Worm (Caenorhabditis elegans) whole organism, young adult: ENCODE results near the gene rnh-1.1.

ENCODE experiments used
- B0261.1 ChIP-seq: sonication (generic microtip); optimal IDR thresholded peaks from 2 replicates; lab custom pipeline; 2016; ENCODE audit warnings: mild to moderate bottlenecking, missing genetic modification characterization, moderate library complexity, missing compliant biosample characterization
- B0336.3 ChIP-seq: fragments of 200-800 bp; sonication (Bioruptor generic); IDR thresholded peaks from 2 replicates; pipeline ENCODE4 v1.3.6; 2022; ENCODE audit warnings: missing genetic modification characterization, missing compliant biosample characterization
- C06A6.2 ChIP-seq: fragments of 200-800 bp; sonication (Bioruptor generic); conservative IDR thresholded peaks from 2 replicates; pipeline ENCODE4 v1.3.6; 2022; ENCODE audit warnings: missing genetic modification characterization, missing compliant biosample characterization
- F23B12.7 ChIP-seq: sonication (generic microtip); optimal IDR thresholded peaks from 2 replicates; lab custom pipeline; 2017; ENCODE audit warnings: missing genetic modification characterization, mild to moderate bottlenecking, missing compliant biosample characterization, antibody characterized with exemption, moderate library complexity; ENCODE audit not compliant: insufficient read depth
- F33H1.4 ChIP-seq: fragments of 200-800 bp; sonication (Bioruptor generic); IDR thresholded peaks from 2 replicates; pipeline ENCODE4 v1.3.6; 2022; ENCODE audit warnings: missing genetic modification reagents, missing genetic modification characterization, missing compliant biosample characterization
- F52B5.7 ChIP-seq: sonication (generic microtip); optimal IDR thresholded peaks from 2 replicates; lab custom pipeline; 2016; ENCODE audit warnings: mild to moderate bottlenecking, missing genetic modification characterization, missing compliant biosample characterization
- K12H6.12 ChIP-seq: fragments of 200-800 bp; sonication (Bioruptor generic); optimal IDR thresholded peaks from 2 replicates; lab custom pipeline; 2018; ENCODE audit warnings: mild to moderate bottlenecking, missing genetic modification characterization, missing compliant biosample characterization
- T07F8.4 ChIP-seq: sonication (generic microtip); optimal IDR thresholded peaks from 2 replicates; lab custom pipeline; 2016; ENCODE audit warnings: mild to moderate bottlenecking, missing genetic modification characterization, moderate library complexity, missing compliant biosample characterization
- Y53F4B.3 ChIP-seq: fragments of 200-800 bp; sonication (Bioruptor generic); IDR thresholded peaks from 2 replicates; pipeline ENCODE4 v1.3.6; 2022; ENCODE audit warnings: missing genetic modification reagents, missing genetic modification characterization, missing compliant biosample characterization
- aptf-2 ChIP-seq: fragments of 200-800 bp; sonication (Bioruptor generic); conservative IDR thresholded peaks from 2 replicates; pipeline ENCODE4 v1.3.6; 2022; ENCODE audit warnings: missing genetic modification reagents, missing genetic modification characterization, missing compliant biosample characterization
- athp-1 ChIP-seq: sonication (generic microtip); optimal IDR thresholded peaks from 2 replicates; lab custom pipeline; 2017; ENCODE audit warnings: mild to moderate bottlenecking, missing genetic modification characterization, missing compliant biosample characterization
- attf-5 ChIP-seq: fragments of 200-800 bp; sonication (Bioruptor generic); optimal IDR thresholded peaks from 2 replicates; lab custom pipeline; 2018; ENCODE audit warnings: mild to moderate bottlenecking, missing genetic modification characterization, missing compliant biosample characterization
- attf-6 ChIP-seq: fragments of 200-800 bp; sonication (Bioruptor generic); IDR thresholded peaks from 2 replicates; pipeline ENCODE4 v1.3.6; 2022; ENCODE audit warnings: missing genetic modification reagents, missing genetic modification characterization, missing compliant biosample characterization
- bed-1 ChIP-seq: fragments of 200-800 bp; sonication (Bioruptor generic); IDR thresholded peaks from 2 replicates; pipeline ENCODE4 v1.3.6; 2022; ENCODE audit warnings: missing genetic modification reagents, missing genetic modification characterization, missing compliant biosample characterization
- ccch-3 ChIP-seq: fragments of 200-800 bp; sonication (Bioruptor generic); optimal IDR thresholded peaks from 2 replicates; lab custom pipeline; 2018; ENCODE audit warnings: mild to moderate bottlenecking, missing genetic modification characterization, missing compliant biosample characterization
- cebp-1 ChIP-seq, 2 experiments: fragments of 200-800 bp in 1 of 2; sonication (Bioruptor generic) in 1 of 2; sonication (generic microtip) in 1 of 2; IDR thresholded peaks in 1 of 2; optimal IDR thresholded peaks in 1 of 2; 2 replicates each; pipeline versions ENCODE4 v1.3.6 to Lab custom; 2017 to 2022; ENCODE audit warnings: missing compliant biosample characterization in 2 of 2, missing genetic modification characterization in 2 of 2, mild to moderate bottlenecking in 1 of 2, missing genetic modification reagents in 1 of 2, moderate library complexity in 1 of 2
- ceh-27 ChIP-seq: fragments of 200-800 bp; sonication (Bioruptor generic); optimal IDR thresholded peaks from 2 replicates; lab custom pipeline; 2018; ENCODE audit warnings: mild to moderate bottlenecking, missing genetic modification characterization, moderate library complexity, missing compliant biosample characterization
- dox-1 ChIP-seq: fragments of 200-800 bp; sonication (Bioruptor generic); IDR thresholded peaks from 2 replicates; pipeline ENCODE4 v1.3.6; 2022; ENCODE audit warnings: missing genetic modification reagents, missing genetic modification characterization, missing compliant biosample characterization
- dpl-1 ChIP-seq: fragments of 150-350 bp; optimal IDR thresholded peaks from 2 replicates; lab custom pipeline; 2014; ENCODE audit warnings: missing biosample characterization, missing genetic modification reagents, missing genetic modification characterization
- efl-1 ChIP-seq: fragments of 150-350 bp; optimal IDR thresholded peaks from 2 replicates; lab custom pipeline; 2014; ENCODE audit warnings: missing biosample characterization, missing genetic modification reagents, missing genetic modification characterization
- egl-18 ChIP-seq: fragments of 200-800 bp; sonication (Bioruptor generic); IDR thresholded peaks from 2 replicates; pipeline ENCODE4 v1.3.6; 2022; ENCODE audit warnings: missing genetic modification reagents, missing genetic modification characterization, missing compliant biosample characterization
- ets-4 ChIP-seq: fragments of 200-800 bp; sonication (Bioruptor generic); optimal IDR thresholded peaks from 2 replicates; lab custom pipeline; 2018; ENCODE audit warnings: mild to moderate bottlenecking, missing genetic modification characterization, missing compliant biosample characterization
- lin-35 ChIP-seq, 3 experiments: fragments of 150-350 bp in 2 of 3; sonication (generic microtip) in 1 of 3; optimal IDR thresholded peaks; 2 replicates each; lab custom pipeline; 2014 to 2018; ENCODE audit warnings: missing biosample characterization in 3 of 3, missing genetic modification characterization in 3 of 3, missing genetic modification reagents in 3 of 3
- lin-54 ChIP-seq: fragments of 200-800 bp; sonication (Bioruptor generic); optimal IDR thresholded peaks from 2 replicates; lab custom pipeline; 2018; ENCODE audit warnings: mild to moderate bottlenecking, missing genetic modification characterization, missing compliant biosample characterization
- lsl-1 ChIP-seq: fragments of 200-800 bp; sonication (Bioruptor generic); optimal IDR thresholded peaks from 2 replicates; lab custom pipeline; 2018; ENCODE audit warnings: mild to moderate bottlenecking, missing genetic modification characterization, moderate library complexity, missing compliant biosample characterization
- madf-3 ChIP-seq: fragments of 200-800 bp; sonication (Bioruptor generic); IDR thresholded peaks from 2 replicates; pipeline ENCODE4 v1.3.6; 2022; ENCODE audit warnings: missing genetic modification reagents, missing genetic modification characterization, missing compliant biosample characterization
- mcd-1 ChIP-seq: fragments of 200-800 bp; sonication (Bioruptor generic); IDR thresholded peaks from 2 replicates; pipeline ENCODE4 v1.3.6; 2022; ENCODE audit warnings: missing genetic modification reagents, missing genetic modification characterization, missing compliant biosample characterization
- mes-4 ChIP-seq: sonication (generic microtip); optimal IDR thresholded peaks from 2 replicates; lab custom pipeline; 2016; ENCODE audit warnings: missing genotype, missing genetic modification characterization, missing compliant biosample characterization
- nfya-1 ChIP-seq: sonication (generic microtip); optimal IDR thresholded peaks from 2 replicates; lab custom pipeline; 2017; ENCODE audit warnings: antibody characterized with exemption, missing compliant biosample characterization, missing genetic modification characterization, borderline replicate concordance; ENCODE audit not compliant: insufficient read depth
- nhr-179 ChIP-seq: sonication (generic microtip); optimal IDR thresholded peaks from 2 replicates; lab custom pipeline; 2016; ENCODE audit warnings: mild to moderate bottlenecking, missing genetic modification characterization, missing compliant biosample characterization
- nhr-27 ChIP-seq: fragments of 200-800 bp; sonication (Bioruptor generic); optimal IDR thresholded peaks from 2 replicates; lab custom pipeline; 2018; ENCODE audit warnings: mild to moderate bottlenecking, missing genetic modification characterization, moderate library complexity, missing compliant biosample characterization
- nhr-80 ChIP-seq: sonication (generic microtip); optimal IDR thresholded peaks from 2 replicates; lab custom pipeline; 2016; ENCODE audit warnings: missing genetic modification characterization, missing compliant biosample characterization
- sdz-38 ChIP-seq: sonication (generic microtip); optimal IDR thresholded peaks from 2 replicates; lab custom pipeline; 2016; ENCODE audit warnings: missing genotype, missing genetic modification characterization, missing compliant biosample characterization
- zfh-2 ChIP-seq: fragments of 200-800 bp; sonication (Bioruptor generic); conservative IDR thresholded peaks from 2 replicates; pipeline ENCODE4 v1.3.6; 2022; ENCODE audit warnings: missing genetic modification reagents, missing genetic modification characterization, missing compliant biosample characterization
- ztf-26 ChIP-seq: sonication (generic microtip); optimal IDR thresholded peaks from 2 replicates; lab custom pipeline; 2017; ENCODE audit warnings: missing genetic modification characterization, missing compliant biosample characterization
- ztf-6 ChIP-seq: fragments of 200-800 bp; sonication (Bioruptor generic); IDR thresholded peaks from 2 replicates; pipeline ENCODE4 v1.3.6; 2022; ENCODE audit warnings: missing genetic modification reagents, missing genetic modification characterization, missing compliant biosample characterization

The rnh-1.1 gene

DNA sequence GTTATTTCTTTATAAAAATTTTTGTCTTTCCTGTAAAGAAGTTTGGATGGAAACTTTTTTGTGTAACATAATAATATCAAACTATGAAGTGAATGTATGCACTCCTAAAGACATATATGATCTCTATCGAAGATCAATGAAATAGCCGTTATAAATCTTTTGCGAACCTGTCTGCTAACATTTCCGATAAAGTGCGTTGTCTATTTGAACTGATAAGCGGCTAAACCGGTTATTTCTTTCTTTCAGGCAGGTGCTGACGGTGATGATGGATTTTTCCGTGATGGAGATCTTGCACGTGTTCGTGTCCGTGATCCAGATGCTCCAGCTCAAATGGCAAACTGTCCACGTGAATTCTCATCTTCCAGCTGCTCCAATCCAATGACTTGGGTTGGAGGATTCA is 5.9 kb downstream of the rnh-1.1 start:
- TF ChIP-seq athp-1 (tag; lab: Kevin White, UChicago) = no peak
- TF ChIP-seq, all 124 proteins: peak for 0

DNA sequence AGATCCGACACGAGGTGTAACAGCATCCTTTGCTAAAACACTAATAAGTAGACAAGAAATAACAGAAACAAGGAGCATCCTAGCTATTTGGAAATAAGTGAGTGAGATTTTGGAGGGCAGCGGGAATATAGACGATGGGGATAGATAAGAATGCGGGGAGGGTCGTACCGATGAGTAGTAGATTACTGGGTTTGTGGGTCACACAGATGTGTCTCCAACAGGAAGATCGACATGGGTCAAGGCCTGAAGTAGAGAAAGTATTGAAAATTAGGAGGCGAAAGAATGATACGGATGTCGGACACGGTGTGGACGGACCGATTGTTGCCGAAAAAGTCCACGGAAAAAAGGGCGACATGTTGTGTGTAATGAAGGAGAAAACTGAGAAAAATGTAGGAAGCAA is 8.8 kb downstream of the rnh-1.1 start, which contains the start of gene wrt-10:
Gene wrt-10, minus strand, starts transcription at position 195 of the 400 bp plus-strand sequence.
- TF ChIP-seq K12H6.12 (tag; lab: Kevin White, UChicago) = no peak
- TF ChIP-seq sdz-38 (tag; lab: Kevin White, UChicago) = no peak

DNA sequence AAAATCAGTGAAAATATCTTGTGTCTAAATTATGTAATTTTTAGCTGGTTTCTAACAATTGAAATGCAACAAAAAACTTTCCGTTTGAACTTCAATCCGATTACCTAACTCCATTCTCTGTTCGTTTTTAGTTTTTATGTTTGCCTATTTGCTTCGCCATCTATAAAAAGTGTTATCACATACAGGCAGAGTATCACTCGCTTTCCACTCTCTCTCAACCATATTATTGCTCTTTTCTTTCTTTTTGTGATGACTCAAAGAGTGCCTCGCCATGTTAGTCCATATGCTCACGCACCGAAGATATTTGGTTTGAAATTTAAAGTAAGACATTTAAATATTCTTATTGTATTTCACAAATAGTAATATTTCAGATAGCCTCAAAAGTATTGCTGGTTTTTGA is 9.4 kb downstream of the rnh-1.1 start, which contains the start of gene ZK1290.13:
Gene ZK1290.13, plus strand, starts transcription at position 73 of the 400 bp plus-strand sequence.
- TF ChIP-seq C06A6.2 (GFP tag; lab: Robert Waterston, UW) = no peak
- no peak for TF ChIP-seq madf-3 (GFP tag; lab: Robert Waterston, UW)
- TF ChIP-seq nhr-80 = peak; percentile 48
- no peak for TF ChIP-seq B0336.3 (GFP tag; lab: Robert Waterston, UW)

DNA sequence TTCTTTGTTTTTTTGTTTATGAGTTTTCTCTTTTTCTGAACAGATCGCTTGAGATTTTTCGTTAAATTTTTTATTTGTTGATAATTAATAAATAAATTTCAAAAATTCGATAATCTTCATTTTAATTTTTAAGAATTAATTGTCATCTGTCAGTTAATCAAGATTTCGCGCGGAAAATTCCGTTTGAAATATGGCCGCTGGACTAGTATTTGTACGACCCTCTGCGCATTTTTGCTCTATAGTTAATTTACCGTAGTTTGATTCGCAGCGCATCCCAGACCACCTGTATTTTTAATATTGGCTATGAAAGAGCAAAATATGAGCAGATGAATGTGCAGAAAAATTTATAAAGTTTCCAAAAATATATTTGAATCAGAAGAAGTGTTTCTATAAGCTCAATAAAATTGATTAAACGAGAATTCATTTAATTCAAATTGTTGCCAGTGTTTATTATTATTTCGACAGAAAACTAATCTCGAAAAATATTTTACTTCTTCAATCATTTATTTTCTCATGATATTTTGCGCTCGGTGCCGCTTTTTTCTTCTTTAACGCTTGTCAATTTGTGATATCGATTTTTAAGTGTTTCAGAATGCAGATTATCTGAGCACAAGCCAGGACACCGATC is 12.2 kb downstream of the rnh-1.1 start, which contains the start of gene nfi-1:
Gene nfi-1, plus strand, starts transcription at position 578 of the 628 bp plus-strand sequence.
- TF ChIP-seq mcd-1 (GFP tag; lab: Robert Waterston, UW) = peak; percentile 49; the same call in 1 of the 2 replicates
- peak; percentile 22 for TF ChIP-seq dpl-1 (GFP tag; lab: Kevin White, UChicago)
- TF ChIP-seq nhr-179 = no peak
- peak; percentile 42; the same call in 1 of the 2 replicates for TF ChIP-seq dox-1
- TF ChIP-seq F23B12.7 (tag; lab: Kevin White, UChicago) = no peak
- peak; percentile 59 for TF ChIP-seq efl-1 (GFP tag; lab: Kevin White, UChicago)
- TF ChIP-seq ceh-27 (GFP tag; lab: Kevin White, UChicago) = peak; percentile 51
- TF ChIP-seq F52B5.7 (tag; lab: Kevin White, UChicago) = no peak
- peak; percentile 35 for TF ChIP-seq nhr-80
- TF ChIP-seq lin-54 = peak; percentile 36
- peak in 1 of 3 experiments; percentile 42 for TF ChIP-seq lin-35 (GFP tag; optimal IDR thresholded peaks at IDR 0.05; lab: Kevin White, UChicago)
- peak; percentile 32 for TF ChIP-seq K12H6.12 (tag; lab: Kevin White, UChicago)
- peak; percentile 49 for TF ChIP-seq lsl-1 (GFP tag; lab: Kevin White, UChicago)
- no peak for TF ChIP-seq T07F8.4
- no peak for TF ChIP-seq B0261.1 (tag; lab: Kevin White, UChicago)
- peak; percentile 57 for TF ChIP-seq attf-5 (GFP tag; lab: Kevin White, UChicago)

DNA sequence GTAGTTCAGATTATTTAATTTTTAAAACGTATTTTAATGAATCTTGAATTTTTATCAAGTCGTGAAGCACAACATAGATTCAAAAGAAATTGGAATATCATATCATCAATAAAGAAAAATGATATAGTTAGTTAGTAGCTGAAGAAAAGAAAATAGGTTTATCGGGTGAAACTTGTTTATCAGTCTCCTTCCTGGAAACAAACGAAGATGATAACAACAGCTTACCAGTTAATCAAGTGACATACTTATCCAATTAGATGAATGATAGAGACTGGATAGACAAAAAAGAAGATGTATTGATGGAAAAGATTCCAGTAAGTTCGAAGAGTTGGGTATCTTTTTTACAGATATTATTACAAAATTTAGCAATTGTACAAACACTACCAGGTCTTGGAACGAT is 17.4 kb downstream of the rnh-1.1 start:
- TF ChIP-seq ccch-3 (GFP tag; lab: Kevin White, UChicago) (no peak), ets-4 (GFP tag; lab: Kevin White, UChicago) (no peak), attf-6 (GFP tag; lab: Robert Waterston, UW) (no peak), bed-1 (GFP tag; lab: Robert Waterston, UW) (no peak), aptf-2 (GFP tag; lab: Robert Waterston, UW) (no peak), Y53F4B.3 (GFP tag; lab: Robert Waterston, UW) (no peak), nhr-27 (tag; lab: Kevin White, UChicago) (no peak), dox-1 (no peak), cebp-1 (GFP tag; IDR thresholded peaks at IDR 0.05; lab: Robert Waterston, UW) (no peak), cebp-1 (tag; optimal IDR thresholded peaks at IDR 0.05; lab: Kevin White, UChicago) (no peak), ztf-6 (GFP tag; lab: Robert Waterston, UW) (no peak), lsl-1 (GFP tag; lab: Kevin White, UChicago) (no peak), ceh-27 (GFP tag; lab: Kevin White, UChicago) (no peak), nfya-1 (tag; lab: Kevin White, UChicago) (no peak), F33H1.4 (GFP tag; lab: Robert Waterston, UW) (no peak), zfh-2 (GFP tag; lab: Robert Waterston, UW) (no peak), ztf-26 (tag; lab: Kevin White, UChicago) (no peak), egl-18 (GFP tag; lab: Robert Waterston, UW) (no peak), mes-4 (tag; lab: Kevin White, UChicago) (no peak)
